Fruit fly (Drosophila melanogaster): ENCODE measurements around the gene pll.

Gene pll

DNA sequence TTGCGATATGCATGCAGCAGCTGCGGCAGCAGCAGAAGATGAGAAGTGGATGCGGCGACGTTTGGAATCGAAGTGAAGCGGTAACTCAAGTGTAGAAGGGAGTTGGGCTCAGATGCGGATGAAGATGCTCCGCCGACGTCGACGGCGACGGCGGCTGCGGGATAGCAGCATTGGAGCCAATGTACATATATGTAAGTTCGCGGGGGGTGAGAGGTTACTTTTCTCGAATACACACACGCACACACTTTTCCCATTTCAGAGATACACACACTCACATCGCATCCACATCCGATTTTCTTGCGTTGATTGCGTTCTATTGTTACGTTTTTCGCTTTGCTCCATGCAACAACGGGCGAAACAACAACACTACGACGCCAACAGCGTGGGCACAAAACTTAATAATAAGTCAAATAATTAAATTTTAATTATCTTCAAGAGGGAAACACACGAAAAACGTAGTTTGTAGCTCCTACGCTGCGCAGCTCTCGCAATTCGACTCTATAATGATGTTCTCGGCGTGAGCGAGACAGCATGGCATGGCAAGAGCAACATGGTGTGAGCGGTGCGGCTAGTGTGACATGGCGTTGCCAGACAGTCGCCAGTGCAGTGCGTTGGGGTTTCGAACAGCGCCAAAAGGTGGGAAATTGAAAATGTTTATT is 8.1 kb downstream of the pll start, which contains the start of gene CG18766 (continued):
- TF ChIP-seq CG17612 (GFP tag; IDR thresholded peaks at IDR 0.05) = no peak
- no peak for TF ChIP-seq CG7372 (GFP tag; IDR thresholded peaks at IDR 0.05)
- TF ChIP-seq fu2 (GFP tag; optimal IDR thresholded peaks at IDR 0.05) = peak; percentile 15
- TF ChIP-seq Camta (GFP tag; optimal IDR thresholded peaks at IDR 0.05) = peak; percentile 13
- TF ChIP-seq trem (tag; optimal IDR thresholded peaks at IDR 0.05) = peak; percentile 47
- TF ChIP-seq CG5245 (GFP tag; optimal IDR thresholded peaks at IDR 0.05) = no peak
- TF ChIP-seq CG12299 (tag; optimal IDR thresholded peaks at IDR 0.05) = no peak
- no peak for TF ChIP-seq CG30020 (tag; optimal IDR thresholded peaks at IDR 0.05)
- TF ChIP-seq Ets97D (GFP tag; optimal IDR thresholded peaks at IDR 0.05) = peak; percentile 61
- peak; percentile 41; the same call in 1 of the 2 replicates for TF ChIP-seq Bgb (GFP tag; IDR thresholded peaks at IDR 0.05; ENCODE audit: partially characterized antibody)
- no peak for TF ChIP-seq CG4707 (GFP tag; optimal IDR thresholded peaks at IDR 0.05)
- TF ChIP-seq Myb (GFP tag; optimal IDR thresholded peaks at IDR 0.05) = peak; percentile 77
- TF ChIP-seq CG4424 (GFP tag; optimal IDR thresholded peaks at IDR 0.05) = peak; percentile 60
- no peak for TF ChIP-seq pan (optimal IDR thresholded peaks at IDR 0.05)
- no peak for TF ChIP-seq pan (GFP tag; optimal IDR thresholded peaks at IDR 0.05 in 1 of 2, IDR thresholded peaks at IDR 0.05 in 1 of 2)
- peak; percentile 73 for TF ChIP-seq Nf-YC (tag; optimal IDR thresholded peaks at IDR 0.05)
- peak; percentile 3 for TF ChIP-seq Spps (tag; optimal IDR thresholded peaks at IDR 0.05)
- no peak for TF ChIP-seq dysf (GFP tag; IDR thresholded peaks at IDR 0.05)
- no peak for TF ChIP-seq Dip2 (GFP tag; IDR thresholded peaks at IDR 0.05)
- TF ChIP-seq NK7.1 (GFP tag; optimal IDR thresholded peaks at IDR 0.05) = no peak
- peak; percentile 45; the same call in 1 of the 2 replicates for TF ChIP-seq Rfx (GFP tag; IDR thresholded peaks at IDR 0.05)
- peak; percentile 49 for TF ChIP-seq Antp (GFP tag; optimal IDR thresholded peaks at IDR 0.05)
- TF ChIP-seq CG1647 (GFP tag; optimal IDR thresholded peaks at IDR 0.05) = no peak
- TF ChIP-seq CG33557 (GFP tag; optimal IDR thresholded peaks at IDR 0.05) = no peak
- TF ChIP-seq BEAF-32 (GFP tag; optimal IDR thresholded peaks at IDR 0.05) = peak; percentile 41
- TF ChIP-seq Hr3 (GFP tag; optimal IDR thresholded peaks at IDR 0.05) = no peak
- peak; percentile 10; the same call in 1 of the 2 replicates for TF ChIP-seq Drgx (GFP tag; IDR thresholded peaks at IDR 0.05)
- TF ChIP-seq CG2129 (GFP tag; IDR thresholded peaks at IDR 0.05; ENCODE audit: partially characterized antibody) = no peak
- no peak for TF ChIP-seq danr (GFP tag; IDR thresholded peaks at IDR 0.05)
- TF ChIP-seq pho (GFP tag; optimal IDR thresholded peaks at IDR 0.05) = peak; percentile 45
- no peak for TF ChIP-seq Sox102F (GFP tag; optimal IDR thresholded peaks at IDR 0.05)
- peak; percentile 39 for TF ChIP-seq CG2116 (GFP tag; optimal IDR thresholded peaks at IDR 0.05)
- TF ChIP-seq da (GFP tag; optimal IDR thresholded peaks at IDR 0.05) = no peak
- no peak for TF ChIP-seq CG31365 (tag; optimal IDR thresholded peaks at IDR 0.05)
- TF ChIP-seq CG3847 (GFP tag; IDR thresholded peaks at IDR 0.05) = peak; percentile 69
- peak; percentile 27; the same call in 1 of the 2 replicates for TF ChIP-seq Atf6 (GFP tag; IDR thresholded peaks at IDR 0.05)
- TF ChIP-seq CG31388 (GFP tag; optimal IDR thresholded peaks at IDR 0.05) = no peak
- TF ChIP-seq Taf1 (GFP tag; IDR thresholded peaks at IDR 0.05) = no peak
- TF ChIP-seq h (optimal IDR thresholded peaks at IDR 0.05) = no peak
- TF ChIP-seq tx (GFP tag; optimal IDR thresholded peaks at IDR 0.05) = no peak
- TF ChIP-seq CG6791 (GFP tag; IDR thresholded peaks at IDR 0.05; ENCODE audit: partially characterized antibody) = peak; percentile 28; the same call in 1 of the 3 replicates
- no peak for TF ChIP-seq Blimp-1 (GFP tag; optimal IDR thresholded peaks at IDR 0.05)
- TF ChIP-seq vvl (GFP tag; IDR thresholded peaks at IDR 0.05) = peak; percentile 53
- TF ChIP-seq kah (GFP tag; optimal IDR thresholded peaks at IDR 0.05) = peak; percentile 42
- no peak for TF ChIP-seq CG2889 (GFP tag; IDR thresholded peaks at IDR 0.05)
- TF ChIP-seq gro (GFP tag; optimal IDR thresholded peaks at IDR 0.05) = peak; percentile 56
- no peak for TF ChIP-seq nau (GFP tag; optimal IDR thresholded peaks at IDR 0.05)
- no peak for TF ChIP-seq salm (tag; optimal IDR thresholded peaks at IDR 0.05)
- TF ChIP-seq tap (tag; optimal IDR thresholded peaks at IDR 0.05) = no peak
- TF ChIP-seq Ets65A (GFP tag) = peak; percentile 41
- TF ChIP-seq Side (GFP tag; optimal IDR thresholded peaks at IDR 0.05) = peak; percentile 36
- no peak; the same call in 1 of the 2 replicates for TF ChIP-seq CG32532 (GFP tag; IDR thresholded peaks at IDR 0.05)

All from whole organism, embryonic.